Worm (Caenorhabditis elegans): ENCODE measurements around the gene rpl-22.

- TF ChIP-seq nhr-10 (tag; optimal IDR thresholded peaks at IDR 0.05), result no peak
- no peak for TF ChIP-seq ceh-82 (tag; optimal IDR thresholded peaks at IDR 0.05)
- no peak for TF ChIP-seq fkh-10 (GFP tag; optimal IDR thresholded peaks at IDR 0.05)
Measured at ce11 chrII:5058036-5058435, 2.6 kb downstream of the rpl-22 start, which contains the start of gene C27A2.12.
